Fruit fly (Drosophila melanogaster) whole organism, adult: ENCODE measurements around the gene CG33287.

Experiments
- CG12768 ChIP-seq: fragments of 200-800 bp; sonication (Bioruptor generic); optimal IDR thresholded peaks from 2 replicates; lab custom pipeline; 2017; ENCODE audit warnings: missing biosample characterization, missing genetic modification characterization, mild to moderate bottlenecking, moderate library complexity, missing genetic modification reagents
- CG33017 ChIP-seq: fragments of 200-800 bp; sonication (Bioruptor generic); optimal IDR thresholded peaks from 2 replicates; lab custom pipeline; 2018; ENCODE audit warnings: missing biosample characterization, mild to moderate bottlenecking, missing genetic modification characterization, moderate library complexity

DNA sequence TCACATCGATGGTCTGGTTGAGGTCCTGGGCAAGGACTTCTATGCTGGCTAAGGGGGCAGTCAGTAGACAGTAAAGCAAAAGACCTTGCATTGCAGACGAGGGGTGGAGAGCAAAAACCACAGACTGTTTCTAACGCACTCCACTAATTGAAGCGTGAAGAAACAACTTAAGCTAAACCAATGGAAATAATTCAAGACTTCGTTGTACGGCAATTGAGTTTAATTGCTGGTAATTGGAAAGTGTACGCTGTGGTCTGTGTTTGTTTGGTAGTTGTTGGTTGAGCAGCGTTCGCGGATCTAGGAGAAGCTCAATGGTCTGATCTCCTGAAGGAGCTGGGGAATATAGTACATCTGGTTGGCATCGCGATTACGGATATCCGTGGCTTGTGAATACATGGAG is 8.0 kb downstream of the CG33287 start, which contains the start of gene CG10587:
- TF ChIP-seq CG12768: no peak
- no peak for TF ChIP-seq CG33017 (tag; lab: Kevin White, UChicago)
